Fruit fly (Drosophila melanogaster): ENCODE data around the gene CG3823.

- TF ChIP-seq psq (optimal IDR thresholded peaks at IDR 0.05) (no peak), CG8478 (optimal IDR thresholded peaks at IDR 0.05) (no peak), pan (optimal IDR thresholded peaks at IDR 0.05) (no peak), Dll (optimal IDR thresholded peaks at IDR 0.05) (no peak), EcR (GFP tag; optimal IDR thresholded peaks at IDR 0.05) (no peak), usp (GFP tag; optimal IDR thresholded peaks at IDR 0.05) (no peak)
Observed at dm6 chrX:6337702-6338101, 33.9 kb downstream of the CG3823 start, which contains the start of gene CG3842.

Measured in whole organism.